Worm (Caenorhabditis elegans): ENCODE results near the gene srh-2.

DNA sequence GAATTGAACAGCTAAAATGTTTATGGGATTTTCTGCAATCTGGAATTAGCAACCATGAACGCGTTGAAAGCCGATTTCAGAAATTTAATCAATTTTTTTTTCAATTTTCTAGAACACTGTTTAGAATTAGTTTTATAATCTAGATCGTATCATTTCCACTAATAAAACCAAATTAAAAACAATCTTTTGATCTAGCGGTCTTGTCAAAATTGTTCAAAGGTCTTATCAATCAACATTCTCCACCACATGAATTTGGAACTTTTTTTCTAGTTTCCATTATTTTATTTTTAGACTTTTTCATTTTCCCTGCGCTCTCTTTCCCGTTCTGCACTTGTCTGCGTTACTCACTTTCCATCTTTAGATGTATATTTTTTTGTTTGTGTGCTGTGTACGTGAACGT, 34.2 kb downstream of the srh-2 start, which contains the start of gene srp-2:
- TF ChIP-seq him-1 (tag; optimal IDR thresholded peaks at IDR 0.05) (no peak), W03F9.2 (tag; optimal IDR thresholded peaks at IDR 0.05) (no peak)

Measured in whole organism, L4/young adult.